Worm (Caenorhabditis elegans) whole organism, late embryonic: ENCODE data around the gene pfk-1.2.

ENCODE experiments used
- C38D4.7 ChIP-seq: fragments of 200-800 bp; sonication (Bioruptor generic); optimal IDR thresholded peaks from 2 replicates; lab custom pipeline; 2018; ENCODE audit warnings: mild to moderate bottlenecking, missing genetic modification characterization, moderate library complexity, missing compliant biosample characterization
- ama-1 ChIP-seq: fragments of 150-350 bp; optimal IDR thresholded peaks from 2 replicates; lab custom pipeline; 2014
- hlh-8 ChIP-seq: sonication (generic microtip); optimal IDR thresholded peaks from 2 replicates; lab custom pipeline; 2016; ENCODE audit warnings: missing genotype, missing genetic modification characterization, missing compliant biosample characterization
- pat-9 ChIP-seq: fragments of 200-800 bp; sonication (Bioruptor generic); optimal IDR thresholded peaks from 2 replicates; lab custom pipeline; 2018; ENCODE audit warnings: mild to moderate bottlenecking, missing genetic modification characterization, moderate library complexity, missing compliant biosample characterization
- pha-4 ChIP-seq: fragments of 150-350 bp; optimal IDR thresholded peaks from 2 replicates; lab custom pipeline; 2018; ENCODE audit warnings: missing biosample characterization, missing genetic modification reagents, missing genetic modification characterization
- ref-2 ChIP-seq: sonication (generic microtip); optimal IDR thresholded peaks from 2 replicates; lab custom pipeline; 2016; ENCODE audit warnings: missing genetic modification characterization, missing compliant biosample characterization
- tbx-2 ChIP-seq: sonication (generic microtip); optimal IDR thresholded peaks from 2 replicates; lab custom pipeline; 2016; ENCODE audit warnings: missing genetic modification characterization, missing compliant biosample characterization
- unc-86 ChIP-seq: sonication (generic microtip); optimal IDR thresholded peaks from 2 replicates; lab custom pipeline; 2016; ENCODE audit warnings: missing genetic modification characterization, missing compliant biosample characterization

DNA sequence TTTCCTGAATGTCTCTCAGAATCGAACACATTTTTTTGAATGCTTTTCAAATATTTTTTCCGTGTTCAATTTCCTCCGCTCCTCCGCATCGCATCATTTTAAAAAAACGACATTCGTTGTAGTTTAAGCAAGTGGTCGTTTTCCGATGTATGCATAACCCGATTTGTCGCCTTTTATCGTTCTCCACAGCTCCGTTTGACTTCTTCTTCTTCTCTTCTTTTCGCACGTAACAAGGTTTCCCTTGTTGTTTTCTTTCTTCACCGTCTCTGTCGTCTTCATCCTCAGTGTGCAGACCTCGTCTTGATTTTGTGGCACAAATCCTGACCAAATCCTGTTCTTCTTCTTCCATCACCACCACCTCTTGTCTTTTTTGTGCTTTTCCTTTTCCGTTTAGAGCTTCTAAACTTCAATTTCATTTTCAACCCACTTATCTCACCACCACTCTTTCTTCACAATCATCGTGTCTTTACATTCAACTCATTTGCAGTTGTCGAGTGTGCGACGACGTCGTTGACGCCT, 47.8 kb upstream of the pfk-1.2 start, which contains the start of gene K06A4.2:
- no peak for TF ChIP-seq hlh-8 (tag; lab: Kevin White, UChicago)
- TF ChIP-seq ref-2 (tag; lab: Kevin White, UChicago), result no peak
- no peak for TF ChIP-seq tbx-2 (tag; lab: Kevin White, UChicago)
- TF ChIP-seq unc-86 (tag; lab: Kevin White, UChicago), result no peak
- no peak for TF ChIP-seq C38D4.7 (GFP tag; lab: Kevin White, UChicago)
- no peak for TF ChIP-seq pat-9 (tag; lab: Kevin White, UChicago)
- no peak for TF ChIP-seq pha-4
- TF ChIP-seq ama-1, result no peak
